Worm (Caenorhabditis elegans) whole organism, L4 larva: ENCODE data around the gene F43E2.11.
"Not testable (repeated sequence)": the region's sequence is repeated elsewhere in the genome, so short reads cannot be mapped to it uniquely, and the experiment has no call there.

ENCODE experiments used
- D1046.2 ChIP-seq: fragments of 200-800 bp; sonication (Bioruptor generic); IDR thresholded peaks from 2 replicates; pipeline ENCODE4 v1.3.6; 2022; ENCODE audit warnings: missing genetic modification characterization, missing compliant biosample characterization
- F49E8.2 ChIP-seq: sonication (generic microtip); optimal IDR thresholded peaks from 2 replicates; lab custom pipeline; 2016; ENCODE audit warnings: missing compliant biosample characterization, mild to moderate bottlenecking, missing genetic modification characterization, borderline replicate concordance
- Y105C5A.15 ChIP-seq: fragments of 200-800 bp; sonication (Bioruptor generic); IDR thresholded peaks from 2 replicates; pipeline ENCODE4 v1.3.6; 2022; ENCODE audit warnings: missing genetic modification characterization, missing compliant biosample characterization
- Y48G9A.11 ChIP-seq: fragments of 200-800 bp; sonication (Bioruptor generic); IDR thresholded peaks from 2 replicates; pipeline ENCODE4 v1.3.6; 2022; ENCODE audit warnings: missing genetic modification reagents, missing genetic modification characterization, missing compliant biosample characterization
- aha-1 ChIP-seq: fragments of 150-350 bp; peaks from one replicate; lab custom pipeline; 2014; ENCODE audit warnings: missing biosample characterization, missing genetic modification characterization
- aly-2 ChIP-seq: sonication (generic microtip); optimal IDR thresholded peaks from 2 replicates; lab custom pipeline; 2018; ENCODE audit warnings: missing biosample characterization, missing genetic modification characterization
- ama-1 ChIP-seq: fragments of 150-350 bp; optimal IDR thresholded peaks from 2 replicates; lab custom pipeline; 2014; ENCODE audit warnings: inconsistent platforms, mixed read lengths
- ceh-44 ChIP-seq: fragments of 200-800 bp; sonication (Bioruptor generic); IDR thresholded peaks from 2 replicates; pipeline ENCODE4 v1.3.6; 2022; ENCODE audit warnings: missing genetic modification reagents, missing genetic modification characterization, missing compliant biosample characterization
- ceh-82 ChIP-seq: sonication (generic microtip); optimal IDR thresholded peaks from 2 replicates; lab custom pipeline; 2017; ENCODE audit warnings: missing biosample characterization, missing genetic modification characterization
- cey-2 ChIP-seq: sonication (generic microtip); optimal IDR thresholded peaks from 3 replicates; lab custom pipeline; 2017; ENCODE audit warnings: missing genetic modification characterization, mild to moderate bottlenecking, missing compliant biosample characterization, antibody characterized with exemption, borderline replicate concordance; ENCODE audit not compliant: insufficient read depth
- ctbp-1 ChIP-seq: fragments of 200-800 bp; sonication (Bioruptor generic); IDR thresholded peaks from 2 replicates; pipeline ENCODE4 v1.3.6; 2022; ENCODE audit warnings: missing genetic modification reagents, missing genetic modification characterization, missing compliant biosample characterization
- daf-16 ChIP-seq, 3 experiments: sonication (generic microtip); optimal IDR thresholded peaks; 2 replicates each; lab custom pipeline; 2016 to 2017; ENCODE audit warnings: missing genetic modification characterization in 3 of 3, missing genetic modification reagents in 3 of 3, mild to moderate bottlenecking in 2 of 3, missing compliant biosample characterization in 2 of 3, missing biosample characterization in 1 of 3, moderate library complexity in 1 of 3
- dpl-1 ChIP-seq: fragments of 150-350 bp; optimal IDR thresholded peaks from 2 replicates; lab custom pipeline; 2014; ENCODE audit warnings: missing biosample characterization, missing genetic modification reagents, missing genetic modification characterization
- fos-1 ChIP-seq: fragments of 150-350 bp; optimal IDR thresholded peaks from 2 replicates; lab custom pipeline; 2014; ENCODE audit warnings: missing biosample characterization, missing genetic modification characterization
- hlh-11 ChIP-seq: fragments of 200-800 bp; sonication (Bioruptor generic); optimal IDR thresholded peaks from 2 replicates; lab custom pipeline; 2018; ENCODE audit warnings: mild to moderate bottlenecking, missing genetic modification characterization, missing compliant biosample characterization
- lim-7 ChIP-seq: fragments of 200-800 bp; sonication (Bioruptor generic); IDR thresholded peaks from 2 replicates; pipeline ENCODE4 v1.3.6; 2022; ENCODE audit warnings: missing genetic modification characterization, missing compliant biosample characterization
- madf-9 ChIP-seq: fragments of 200-800 bp; sonication (Bioruptor generic); conservative IDR thresholded peaks from 2 replicates; pipeline ENCODE4 v1.3.6; 2022; ENCODE audit warnings: missing genetic modification reagents, missing genetic modification characterization, missing compliant biosample characterization
- mdl-1 ChIP-seq, 2 experiments: fragments of 150-350 bp in 1 of 2; sonication (generic microtip) in 1 of 2; optimal IDR thresholded peaks; 2 replicates each; lab custom pipeline; 2014 to 2017; ENCODE audit warnings: missing biosample characterization in 2 of 2, missing genetic modification characterization in 2 of 2
- mdt-29 ChIP-seq: fragments of 200-800 bp; sonication (Bioruptor generic); IDR thresholded peaks from 2 replicates; pipeline ENCODE4 v1.3.6; 2022; ENCODE audit warnings: missing genetic modification reagents, missing genetic modification characterization, missing compliant biosample characterization
- mep-1 ChIP-seq: fragments of 150-350 bp; sonication (generic microtip); optimal IDR thresholded peaks from 3 replicates; lab custom pipeline; 2014; ENCODE audit warnings: missing biosample characterization, missing genetic modification characterization
- mxl-3 ChIP-seq: fragments of 200-800 bp; sonication (Bioruptor generic); optimal IDR thresholded peaks from 2 replicates; lab custom pipeline; 2018; ENCODE audit warnings: mild to moderate bottlenecking, missing genetic modification characterization, missing compliant biosample characterization
- nhr-111 ChIP-seq: fragments of 200-800 bp; sonication (Bioruptor generic); optimal IDR thresholded peaks from 2 replicates; lab custom pipeline; 2018; ENCODE audit warnings: mild to moderate bottlenecking, missing genetic modification characterization, missing compliant biosample characterization
- nhr-237 ChIP-seq: sonication (generic microtip); optimal IDR thresholded peaks from 2 replicates; lab custom pipeline; 2017; ENCODE audit warnings: missing biosample characterization, missing genetic modification characterization
- nhr-25 ChIP-seq: sonication (generic microtip); optimal IDR thresholded peaks from 2 replicates; lab custom pipeline; 2017; ENCODE audit warnings: missing genetic modification characterization, mild to moderate bottlenecking, missing compliant biosample characterization, antibody characterized with exemption, moderate library complexity, borderline replicate concordance; ENCODE audit not compliant: insufficient read depth
- nhr-28 ChIP-seq: fragments of 150-350 bp; optimal IDR thresholded peaks from 2 replicates; lab custom pipeline; 2014; ENCODE audit warnings: missing biosample characterization, missing genetic modification characterization
- nhr-41 ChIP-seq: fragments of 200-800 bp; sonication (Bioruptor generic); IDR thresholded peaks from 2 replicates; pipeline ENCODE4 v1.3.6; 2022; ENCODE audit warnings: missing genetic modification reagents, missing genetic modification characterization, missing compliant biosample characterization
- nhr-48 ChIP-seq: sonication (generic microtip); optimal IDR thresholded peaks from 2 replicates; lab custom pipeline; 2016; ENCODE audit warnings: mild to moderate bottlenecking, missing genetic modification characterization, missing compliant biosample characterization
- pqm-1 ChIP-seq: sonication (generic microtip); optimal IDR thresholded peaks from 2 replicates; lab custom pipeline; 2017; ENCODE audit warnings: missing biosample characterization, missing genetic modification characterization
- saeg-2 ChIP-seq: fragments of 200-800 bp; sonication (Bioruptor generic); IDR thresholded peaks from 2 replicates; pipeline ENCODE4 v1.3.6; 2022; ENCODE audit warnings: missing genetic modification reagents, missing genetic modification characterization, missing compliant biosample characterization
- skn-1 ChIP-seq: fragments of 150-350 bp; optimal IDR thresholded peaks from 2 replicates; lab custom pipeline; 2014; ENCODE audit warnings: missing biosample characterization, missing genetic modification characterization
- unc-130 ChIP-seq: sonication (generic microtip); optimal IDR thresholded peaks from 2 replicates; lab custom pipeline; 2016; ENCODE audit warnings: missing genetic modification reagents, missing genetic modification characterization, missing compliant biosample characterization
- unc-39 ChIP-seq: sonication (generic microtip); optimal IDR thresholded peaks from 2 replicates; lab custom pipeline; 2017; ENCODE audit warnings: missing biosample characterization, missing genetic modification characterization
- unc-62 ChIP-seq, 3 experiments: fragments of 150-350 bp in 1 of 3; sonication (generic microtip); optimal IDR thresholded peaks in 2 of 3; peaks in 1 of 3; 1 replicate in 1 of 3; 2 replicates in 2 of 3; lab custom pipeline; 2014 to 2017; ENCODE audit warnings: missing biosample characterization in 3 of 3, missing genetic modification characterization in 3 of 3, missing genetic modification reagents in 3 of 3, missing genotype in 1 of 3
- zag-1 ChIP-seq: fragments of 150-350 bp; optimal IDR thresholded peaks from 2 replicates; lab custom pipeline; 2014; ENCODE audit warnings: missing biosample characterization, missing genetic modification characterization
- zip-11 ChIP-seq: fragments of 200-800 bp; sonication (Bioruptor generic); IDR thresholded peaks from 2 replicates; pipeline ENCODE4 v1.3.6; 2022; ENCODE audit warnings: missing genetic modification characterization, missing compliant biosample characterization
- ztf-11 ChIP-seq: fragments of 150-350 bp; optimal IDR thresholded peaks from 2 replicates; lab custom pipeline; 2014; ENCODE audit warnings: missing biosample characterization, missing genetic modification characterization
- ztf-7 ChIP-seq: fragments of 150-350 bp; optimal IDR thresholded peaks from 2 replicates; lab custom pipeline; 2014; ENCODE audit warnings: missing biosample characterization, missing genetic modification characterization

F43E2.11 gene

DNA sequence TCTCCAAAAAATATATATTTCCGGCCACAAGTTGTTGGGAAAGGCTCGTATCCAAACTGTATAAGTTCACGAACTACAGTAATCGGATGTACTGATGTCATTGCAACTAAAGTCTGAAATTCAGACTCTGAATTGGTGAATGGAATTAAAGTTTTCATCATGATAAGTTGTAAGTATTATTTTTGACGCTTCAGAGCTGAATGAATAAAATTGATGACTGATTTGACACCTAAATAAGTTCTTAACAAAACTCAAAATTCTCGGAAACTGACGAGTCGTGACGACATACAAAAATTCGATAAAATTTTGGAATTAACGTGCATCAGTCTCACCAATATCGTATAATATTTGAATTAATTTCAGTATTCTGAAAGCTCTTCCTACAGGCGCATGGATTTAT is at the start of gene F43E2.11:
Gene F43E2.11 (minus strand): TSS at position 101 of the 400 bp plus-strand sequence.
- TF ChIP-seq zip-11 (GFP tag; lab: Robert Waterston, UW); nhr-237; unc-130 (GFP tag; lab: Kevin White, UChicago): not testable (repeated sequence)

DNA sequence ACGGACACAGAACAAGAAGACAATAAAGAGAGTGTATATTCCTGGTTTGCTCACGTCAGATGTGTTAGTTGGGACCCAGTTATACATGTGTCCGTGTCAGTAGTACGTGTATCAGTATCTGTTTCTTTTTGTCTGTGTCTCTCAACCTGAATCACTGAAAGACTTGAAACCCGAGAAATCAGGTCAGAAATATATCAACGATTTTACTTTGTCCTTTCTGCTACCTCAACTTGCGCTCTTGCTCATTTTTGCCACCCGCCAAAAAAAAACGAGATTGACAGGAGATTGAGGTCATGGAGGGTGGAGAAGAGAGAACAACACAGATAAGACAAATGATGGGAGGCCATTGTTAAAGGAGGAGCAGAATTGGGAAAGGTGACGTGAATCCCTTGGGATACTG is 49.5 kb upstream of the F43E2.11 start:
- TF ChIP-seq aha-1 (peak; percentile 97), unc-62 (GFP tag; optimal IDR thresholded peaks at IDR 0.05 in 1 of 2; lab: Kevin White, UChicago) (peak in 1 of 2 experiments; percentile 89), unc-62 (tag; optimal IDR thresholded peaks at IDR 0.05; lab: Kevin White, UChicago) (no peak), unc-39 (tag; lab: Kevin White, UChicago) (no peak)

DNA sequence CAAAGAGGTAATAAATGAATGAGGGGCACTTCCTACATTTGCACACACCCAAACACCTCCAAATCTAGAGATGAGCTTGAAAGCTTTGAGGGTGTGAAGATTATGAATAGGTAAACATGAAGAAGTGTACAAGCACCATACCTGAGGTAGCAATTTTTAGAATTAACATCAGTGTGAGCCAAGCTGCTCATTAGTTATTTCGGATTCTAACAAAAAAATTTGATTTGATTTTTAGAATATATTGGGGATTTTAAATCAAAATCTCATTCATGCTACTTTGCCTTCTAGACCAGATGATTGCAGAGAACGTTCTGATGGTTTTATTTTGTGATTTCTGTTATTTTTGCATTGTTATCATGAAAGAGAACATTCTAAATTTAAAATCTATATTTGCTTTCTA is 43.7 kb upstream of the F43E2.11 start:
- peak in 1 of 2 experiments; percentile 96 for TF ChIP-seq unc-62 (GFP tag; optimal IDR thresholded peaks at IDR 0.05 in 1 of 2; lab: Kevin White, UChicago)
- no peak for TF ChIP-seq unc-62 (tag; optimal IDR thresholded peaks at IDR 0.05; lab: Kevin White, UChicago)
- no peak for TF ChIP-seq Y105C5A.15 (GFP tag; lab: Robert Waterston, UW)
- TF ChIP-seq, all 104 proteins: peak for 1

DNA sequence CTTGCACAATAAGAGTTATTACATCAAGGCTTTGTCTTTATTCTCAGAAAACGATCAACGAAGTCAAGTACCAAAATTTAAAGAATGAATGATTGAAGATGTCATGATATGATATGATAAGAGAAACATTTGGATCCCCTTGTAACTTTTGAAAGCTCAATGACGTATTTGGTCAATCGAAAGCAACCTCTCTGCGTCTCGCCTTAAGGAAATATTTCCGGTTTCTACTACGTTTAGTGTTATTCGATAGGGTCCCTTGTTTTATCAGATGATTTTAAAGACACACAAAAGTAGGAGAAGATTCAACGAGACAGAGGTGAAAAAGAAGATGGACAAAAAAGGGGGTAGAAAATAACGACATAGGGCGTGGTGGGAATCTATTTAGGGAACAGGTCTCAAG is 43.2 kb upstream of the F43E2.11 start:
- TF ChIP-seq ama-1 (lab: Kevin White, UChicago) (no peak), pqm-1 (tag; lab: Kevin White, UChicago) (no peak), mep-1 (no peak), nhr-237 (no peak), unc-39 (tag; lab: Kevin White, UChicago) (no peak), ceh-44 (GFP tag; lab: Robert Waterston, UW) (no peak), hlh-11 (tag; lab: Kevin White, UChicago) (peak; percentile 29), ctbp-1 (GFP tag; lab: Robert Waterston, UW) (no peak), Y48G9A.11 (GFP tag; lab: Robert Waterston, UW) (no peak), nhr-28 (tag; lab: Kevin White, UChicago) (peak; percentile 35), nhr-25 (tag; lab: Kevin White, UChicago) (peak; percentile 37), mdl-1 (tag; optimal IDR thresholded peaks at IDR 0.05; lab: Kevin White, UChicago) (peak in 1 of 2 experiments; percentile 61), zag-1 (no peak), ceh-82 (tag; lab: Kevin White, UChicago) (no peak), skn-1 (tag; lab: Kevin White, UChicago) (no peak), cey-2 (tag; lab: Kevin White, UChicago) (no peak), unc-130 (GFP tag; lab: Kevin White, UChicago) (no peak), ztf-11 (tag; lab: Kevin White, UChicago) (no peak), fos-1 (no peak), nhr-111 (GFP tag; lab: Kevin White, UChicago) (no peak), ztf-7 (tag; lab: Kevin White, UChicago) (no peak), lim-7 (GFP tag; lab: Robert Waterston, UW) (no peak), daf-16 (GFP tag; optimal IDR thresholded peaks at IDR 0.05; lab: Kevin White, UChicago) (no peak), daf-16 (tag; optimal IDR thresholded peaks at IDR 0.05; lab: Kevin White, UChicago) (no peak), saeg-2 (GFP tag; lab: Robert Waterston, UW) (no peak), nhr-41 (GFP tag; lab: Robert Waterston, UW) (no peak), dpl-1 (GFP tag; lab: Kevin White, UChicago) (no peak), mxl-3 (GFP tag; lab: Kevin White, UChicago) (no peak), nhr-48 (tag; lab: Kevin White, UChicago) (peak; percentile 22), F49E8.2 (no peak), madf-9 (GFP tag; lab: Robert Waterston, UW) (no peak), aly-2 (tag; lab: Kevin White, UChicago) (no peak), mdt-29 (GFP tag; lab: Robert Waterston, UW) (no peak), D1046.2 (no peak)
